Fruit fly (Drosophila melanogaster) whole organism, pupa: ENCODE measurements around the gene CG33281.

Experiments
- CG12605 ChIP-seq: fragments of 200-800 bp; sonication (Bioruptor generic); IDR thresholded peaks from 2 replicates; pipeline ENCODE4 v1.3.6; 2022; ENCODE audit warnings: missing biosample characterization, missing genetic modification characterization
- CG13204 ChIP-seq: fragments of 200-800 bp; sonication (Bioruptor generic); optimal IDR thresholded peaks from 2 replicates; lab custom pipeline; 2018; ENCODE audit warnings: missing biosample characterization, mild to moderate bottlenecking, missing genetic modification characterization, moderate library complexity
- CG14655 ChIP-seq: fragments of 200-800 bp; sonication (Bioruptor generic); optimal IDR thresholded peaks from 3 replicates; lab custom pipeline; 2017; ENCODE audit warnings: mild to moderate bottlenecking, missing biosample characterization, missing genetic modification reagents, missing genetic modification characterization
- CG15710 ChIP-seq: fragments of 200-800 bp; sonication (Bioruptor generic); optimal IDR thresholded peaks from 2 replicates; lab custom pipeline; 2018; ENCODE audit warnings: missing biosample characterization, mild to moderate bottlenecking, missing genetic modification characterization, moderate library complexity
- CG17806 ChIP-seq: fragments of 200-800 bp; sonication (Bioruptor generic); optimal IDR thresholded peaks from 2 replicates; lab custom pipeline; 2018; ENCODE audit warnings: missing biosample characterization, mild to moderate bottlenecking, missing genetic modification characterization, moderate library complexity
- CG32121 ChIP-seq: fragments of 200-800 bp; sonication (Bioruptor generic); IDR thresholded peaks from 2 replicates; pipeline ENCODE4 v1.3.6; 2022; ENCODE audit warnings: missing biosample characterization, missing genetic modification characterization
- CG4496 ChIP-seq: fragments of 200-800 bp; sonication (Bioruptor generic); IDR thresholded peaks from 3 replicates; pipeline ENCODE4 v1.3.6; 2022; ENCODE audit warnings: missing biosample characterization, missing genetic modification characterization
- CG8159 ChIP-seq: fragments of 200-800 bp; sonication (Bioruptor generic); optimal IDR thresholded peaks from 3 replicates; lab custom pipeline; 2018; ENCODE audit warnings: missing biosample characterization, mild to moderate bottlenecking, missing genetic modification characterization, moderate library complexity
- CG8301 ChIP-seq: fragments of 200-800 bp; sonication (Bioruptor generic); optimal IDR thresholded peaks from 2 replicates; lab custom pipeline; 2018; ENCODE audit warnings: missing biosample characterization, mild to moderate bottlenecking, missing genetic modification characterization
- CG9948 ChIP-seq: fragments of 200-800 bp; sonication (Bioruptor generic); optimal IDR thresholded peaks from 2 replicates; lab custom pipeline; 2018; ENCODE audit warnings: missing biosample characterization, mild to moderate bottlenecking, missing genetic modification characterization, moderate library complexity
- D1 ChIP-seq: fragments of 200-800 bp; sonication (Bioruptor generic); optimal IDR thresholded peaks from 2 replicates; lab custom pipeline; 2018; ENCODE audit warnings: missing biosample characterization, mild to moderate bottlenecking, missing genetic modification characterization, moderate library complexity
- EcR ChIP-seq: fragments of 200-800 bp; sonication (Bioruptor generic); optimal IDR thresholded peaks from 3 replicates; lab custom pipeline; 2019; ENCODE audit warnings: missing biosample characterization, missing genetic modification characterization, mild to moderate bottlenecking, moderate library complexity, missing genetic modification reagents
- Ets98B ChIP-seq: fragments of 200-800 bp; sonication (Bioruptor generic); IDR thresholded peaks from 2 replicates; pipeline ENCODE4 v1.3.6; 2022; ENCODE audit warnings: missing biosample characterization, missing genetic modification characterization
- Pif1A ChIP-seq: fragments of 200-800 bp; sonication (Bioruptor generic); optimal IDR thresholded peaks from 3 replicates; lab custom pipeline; 2016; ENCODE audit warnings: missing biosample characterization, missing genetic modification characterization
- Pif1B ChIP-seq: fragments of 200-800 bp; sonication (Bioruptor generic); optimal IDR thresholded peaks from 3 replicates; lab custom pipeline; 2016; ENCODE audit warnings: missing biosample characterization, missing genetic modification characterization
- Snoo ChIP-seq: fragments of 200-800 bp; sonication (Bioruptor generic); optimal IDR thresholded peaks from 3 replicates; lab custom pipeline; 2017; ENCODE audit warnings: missing biosample characterization, mild to moderate bottlenecking, missing genetic modification characterization, inconsistent platforms
- fd96Ca ChIP-seq: fragments of 200-800 bp; sonication (Bioruptor generic); IDR thresholded peaks from 3 replicates; pipeline ENCODE4 v1.3.6; 2022; ENCODE audit warnings: missing biosample characterization, missing genetic modification characterization
- rn ChIP-seq: fragments of 200-800 bp; sonication (Bioruptor generic); IDR thresholded peaks from 2 replicates; pipeline ENCODE4 v1.3.6; 2022; ENCODE audit warnings: missing biosample characterization, missing genetic modification characterization

The CG33281 gene

dm6 chr2L:3372483-3372929 lies 48.5 kb downstream of the CG33281 start:
- TF ChIP-seq CG9948 (tag; lab: Kevin White, UChicago), result no peak
- TF ChIP-seq EcR (GFP tag; lab: Kevin White, UChicago), result no peak
- peak; percentile 41; the same call in 1 of the 2 replicates for TF ChIP-seq CG32121
- TF ChIP-seq CG8301 (tag; lab: Kevin White, UChicago), result peak; percentile 24
- TF ChIP-seq CG14655 (GFP tag; lab: Kevin White, UChicago), result peak; percentile 29
- peak; percentile 20 for TF ChIP-seq CG8159 (tag; lab: Kevin White, UChicago)
- peak; percentile 47; the same call in 1 of the 3 replicates for TF ChIP-seq CG4496 (GFP tag; lab: Robert Waterston, UW)
- TF ChIP-seq fd96Ca (GFP tag; lab: Robert Waterston, UW), result peak; percentile 35; the same call in 1 of the 3 replicates
- no peak for TF ChIP-seq Pif1B (GFP tag; lab: Kevin White, UChicago)
- TF ChIP-seq CG15710 (tag; lab: Kevin White, UChicago), result peak; percentile 2
- TF ChIP-seq Pif1A (GFP tag; lab: Kevin White, UChicago), result peak; percentile 39
- TF ChIP-seq Ets98B (GFP tag; lab: Robert Waterston, UW), result peak; percentile 49
- TF ChIP-seq CG17806 (tag; lab: Kevin White, UChicago), result peak; percentile 3

DNA sequence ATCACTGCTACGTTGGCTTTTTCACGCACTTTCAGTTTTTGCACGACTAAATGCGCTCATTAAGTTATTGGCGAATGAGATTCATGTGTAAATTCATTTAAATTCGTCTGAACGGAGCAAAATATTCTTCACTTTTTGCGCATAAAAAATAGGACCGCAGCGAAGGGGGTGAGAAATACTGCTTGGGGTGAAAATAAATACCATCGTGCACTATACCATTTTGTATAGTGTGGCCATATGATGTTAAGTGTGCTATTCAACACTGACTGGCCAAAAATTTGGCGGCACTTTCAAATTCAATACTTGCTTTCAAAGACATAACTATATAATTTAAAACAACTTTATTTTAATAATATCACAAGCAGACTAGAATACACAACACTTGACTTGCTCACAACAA lies 49.2 kb downstream of the CG33281 start, which contains the start of gene GramD1B:
Gene GramD1B, minus strand, starts transcription at position 131 of the 400 bp plus-strand sequence.
- no peak for TF ChIP-seq EcR (GFP tag; lab: Kevin White, UChicago)
- TF ChIP-seq, all 21 proteins: peak for 0

dm6 chr2L:3375611-3376010 lies 51.6 kb downstream of the CG33281 start, which contains the start of gene CG15412:
TSS of gene CG15412 (minus strand) at chr2L:3375711.
- no peak for TF ChIP-seq Snoo
- TF ChIP-seq CG9948 (tag; lab: Kevin White, UChicago), result no peak
- TF ChIP-seq CG8301 (tag; lab: Kevin White, UChicago), result no peak
- TF ChIP-seq Ets98B (GFP tag; lab: Robert Waterston, UW), result no peak
- no peak for TF ChIP-seq CG13204 (GFP tag; lab: Kevin White, UChicago)
- no peak for TF ChIP-seq D1
- no peak for TF ChIP-seq CG15710 (tag; lab: Kevin White, UChicago)
- TF ChIP-seq Pif1B (GFP tag; lab: Kevin White, UChicago), result no peak
- TF ChIP-seq CG17806 (tag; lab: Kevin White, UChicago), result no peak
- TF ChIP-seq rn (GFP tag; lab: Robert Waterston, UW), result no peak
- no peak for TF ChIP-seq Pif1A (GFP tag; lab: Kevin White, UChicago)
- no peak for TF ChIP-seq CG8159 (tag; lab: Kevin White, UChicago)
- no peak for TF ChIP-seq EcR (GFP tag; lab: Kevin White, UChicago)
- TF ChIP-seq CG14655 (GFP tag; lab: Kevin White, UChicago), result no peak
- TF ChIP-seq CG12605 (GFP tag; lab: Robert Waterston, UW), result no peak
